Fruit fly (Drosophila melanogaster) whole organism, embryonic: Measurements from ENCODE around the gene Syx5.
A peak's percentile ranks its signal among the peaks of the same experiment; 100 is the strongest.

ENCODE experiments used
- Asciz ChIP-seq: fragments of 200-800 bp; sonication (Bioruptor generic); optimal IDR thresholded peaks from 2 replicates; lab custom pipeline; 2017; ENCODE audit warnings: missing biosample characterization, mild to moderate bottlenecking, missing genetic modification characterization, missing genetic modification reagents
- BtbVII ChIP-seq: fragments of 200-800 bp; sonication (Bioruptor generic); optimal IDR thresholded peaks from 3 replicates; lab custom pipeline; 2017; ENCODE audit warnings: missing biosample characterization, mild to moderate bottlenecking, missing genetic modification characterization
- CG10366 ChIP-seq: fragments of 200-800 bp; sonication (Bioruptor generic); IDR thresholded peaks from 2 replicates; pipeline ENCODE4 v1.3.6; 2022; ENCODE audit warnings: missing biosample characterization, missing genetic modification characterization
- CG11504 ChIP-seq: fragments of 200-800 bp; sonication (Bioruptor generic); optimal IDR thresholded peaks from 3 replicates; lab custom pipeline; 2019; ENCODE audit warnings: missing biosample characterization, mild to moderate bottlenecking, missing genetic modification characterization, moderate library complexity
- CG13296 ChIP-seq: fragments of 200-800 bp; sonication (Bioruptor generic); optimal IDR thresholded peaks from 3 replicates; lab custom pipeline; 2018; ENCODE audit warnings: missing biosample characterization, mild to moderate bottlenecking, missing genetic modification characterization
- CG13424 ChIP-seq: fragments of 200-800 bp; sonication (Bioruptor generic); optimal IDR thresholded peaks from 2 replicates; lab custom pipeline; 2019; ENCODE audit warnings: missing biosample characterization, mild to moderate bottlenecking, missing genetic modification characterization, moderate library complexity
- CG1529 ChIP-seq: fragments of 200-800 bp; sonication (Bioruptor generic); optimal IDR thresholded peaks from 3 replicates; lab custom pipeline; 2018; ENCODE audit warnings: missing biosample characterization, missing genetic modification characterization
- CG15601 ChIP-seq: fragments of 200-800 bp; sonication (Bioruptor generic); optimal IDR thresholded peaks from 3 replicates; lab custom pipeline; 2019; ENCODE audit warnings: missing biosample characterization, mild to moderate bottlenecking, missing genetic modification characterization, moderate library complexity
- CG15696 ChIP-seq: fragments of 200-800 bp; sonication (Bioruptor generic); optimal IDR thresholded peaks from 2 replicates; lab custom pipeline; 2019; ENCODE audit warnings: missing biosample characterization, mild to moderate bottlenecking, missing genetic modification characterization, moderate library complexity
- CG16815 ChIP-seq: fragments of 200-800 bp; sonication (Bioruptor generic); optimal IDR thresholded peaks from 3 replicates; lab custom pipeline; 2017; ENCODE audit warnings: missing biosample characterization, mild to moderate bottlenecking, missing genetic modification characterization
- CG17912 ChIP-seq: fragments of 200-800 bp; sonication (Bioruptor generic); optimal IDR thresholded peaks from 2 replicates; lab custom pipeline; 2018; ENCODE audit warnings: missing biosample characterization, mild to moderate bottlenecking, missing genetic modification characterization
- CG18262 ChIP-seq: fragments of 200-800 bp; optimal IDR thresholded peaks from 3 replicates; lab custom pipeline; 2019; ENCODE audit warnings: missing biosample characterization, mild to moderate bottlenecking, missing genetic modification characterization, moderate library complexity
- CG31441 ChIP-seq: fragments of 200-800 bp; sonication (Bioruptor generic); IDR thresholded peaks from 2 replicates; pipeline ENCODE4 v1.3.6; 2022; ENCODE audit warnings: missing biosample characterization, missing genetic modification characterization
- CG6175 ChIP-seq: fragments of 200-800 bp; sonication (Bioruptor generic); IDR thresholded peaks from 3 replicates; pipeline ENCODE4 v1.3.6; 2022; ENCODE audit warnings: missing biosample characterization, missing genetic modification characterization
- CG6254 ChIP-seq: fragments of 200-800 bp; sonication (Bioruptor generic); optimal IDR thresholded peaks from 3 replicates; lab custom pipeline; 2017; ENCODE audit warnings: mild to moderate bottlenecking, missing biosample characterization, missing genetic modification reagents, missing genetic modification characterization
- CG6813 ChIP-seq: fragments of 200-800 bp; sonication (Bioruptor generic); optimal IDR thresholded peaks from 2 replicates; lab custom pipeline; 2017; ENCODE audit warnings: missing biosample characterization, missing genetic modification characterization, mild to moderate bottlenecking, moderate library complexity, missing genetic modification reagents
- CG7745 ChIP-seq: fragments of 200-800 bp; sonication (Bioruptor generic); optimal IDR thresholded peaks from 2 replicates; lab custom pipeline; 2018; ENCODE audit warnings: missing biosample characterization, mild to moderate bottlenecking, missing genetic modification characterization, moderate library complexity
- CG7839 ChIP-seq: fragments of 200-800 bp; sonication (Bioruptor generic); optimal IDR thresholded peaks from 3 replicates; lab custom pipeline; 2018; ENCODE audit warnings: missing biosample characterization, mild to moderate bottlenecking, missing genetic modification characterization, moderate library complexity
- CG8281 ChIP-seq: fragments of 200-800 bp; sonication (Bioruptor generic); optimal IDR thresholded peaks from 2 replicates; lab custom pipeline; 2018; ENCODE audit warnings: missing biosample characterization, mild to moderate bottlenecking, missing genetic modification characterization, moderate library complexity
- CG8944 ChIP-seq: fragments of 200-800 bp; sonication (Bioruptor generic); optimal IDR thresholded peaks from 3 replicates; lab custom pipeline; 2016; ENCODE audit warnings: missing biosample characterization, missing genetic modification characterization
- CG9797 ChIP-seq: fragments of 200-800 bp; sonication (Bioruptor generic); optimal IDR thresholded peaks from 3 replicates; lab custom pipeline; 2018; ENCODE audit warnings: missing biosample characterization, mild to moderate bottlenecking, missing genetic modification characterization
- CTCF ChIP-seq: fragments of 200-800 bp; sonication (Bioruptor generic); optimal IDR thresholded peaks from 2 replicates; lab custom pipeline; 2017; ENCODE audit warnings: missing biosample characterization, mild to moderate bottlenecking, missing genetic modification characterization, moderate library complexity
- Dbx ChIP-seq: fragments of 200-800 bp; sonication (Bioruptor generic); IDR thresholded peaks from 3 replicates; pipeline ENCODE4 v1.3.6; 2022; ENCODE audit warnings: missing biosample characterization, missing genetic modification characterization
- Drgx ChIP-seq: fragments of 200-800 bp; sonication (Bioruptor generic); IDR thresholded peaks from 2 replicates; pipeline ENCODE4 v1.3.6; 2022; ENCODE audit warnings: missing biosample characterization, missing genetic modification characterization
- Fer3 ChIP-seq: fragments of 200-800 bp; sonication (Bioruptor generic); optimal IDR thresholded peaks from 2 replicates; lab custom pipeline; 2018; ENCODE audit warnings: missing biosample characterization, mild to moderate bottlenecking, missing genetic modification characterization, moderate library complexity
- HHEX ChIP-seq: fragments of 200-800 bp; sonication (Bioruptor generic); optimal IDR thresholded peaks from 3 replicates; lab custom pipeline; 2017; ENCODE audit warnings: missing biosample characterization, mild to moderate bottlenecking, missing genetic modification characterization, missing genetic modification reagents
- HLH54F ChIP-seq: fragments of 200-800 bp; sonication (Bioruptor generic); optimal IDR thresholded peaks from 3 replicates; lab custom pipeline; 2016; ENCODE audit warnings: missing biosample characterization, missing genetic modification characterization
- Med ChIP-seq: fragments of 200-800 bp; sonication (Bioruptor generic); peaks from one replicate; lab custom pipeline; 2016; ENCODE audit warnings: missing biosample characterization, missing genetic modification characterization, mild to moderate bottlenecking, inconsistent platforms, moderate library complexity
- Rfx ChIP-seq: fragments of 200-800 bp; sonication (Bioruptor generic); IDR thresholded peaks from 2 replicates; pipeline ENCODE4 v1.3.6; 2022; ENCODE audit warnings: missing biosample characterization, missing genetic modification characterization
- aop ChIP-seq: fragments of 200-800 bp; sonication (Bioruptor generic); IDR thresholded peaks from 2 replicates; pipeline ENCODE4 v1.3.6; 2022; ENCODE audit warnings: missing biosample characterization, missing genetic modification characterization
- ase ChIP-seq: fragments of 200-800 bp; sonication (Bioruptor generic); IDR thresholded peaks from 3 replicates; pipeline ENCODE4 v1.3.6; 2022; ENCODE audit warnings: missing biosample characterization, missing genetic modification characterization
- ci ChIP-seq: fragments of 200-800 bp; sonication (Bioruptor generic); IDR thresholded peaks from 3 replicates; pipeline ENCODE4 v1.3.6; 2022; ENCODE audit warnings: missing biosample characterization, missing genetic modification characterization
- croc ChIP-seq: fragments of 200-800 bp; sonication (Bioruptor generic); conservative IDR thresholded peaks from 3 replicates; pipeline ENCODE4 v1.3.6; 2022; ENCODE audit warnings: missing biosample characterization, missing genetic modification characterization
- cwo ChIP-seq: fragments of 200-800 bp; sonication (Bioruptor generic); optimal IDR thresholded peaks from 3 replicates; lab custom pipeline; 2017; ENCODE audit warnings: missing biosample characterization, missing genetic modification characterization, mild to moderate bottlenecking, moderate library complexity, missing genetic modification reagents
- da ChIP-seq: fragments of 200-800 bp; sonication (Bioruptor generic); optimal IDR thresholded peaks from 2 replicates; lab custom pipeline; 2016; ENCODE audit warnings: missing biosample characterization, missing genetic modification characterization
- dpn ChIP-seq, 2 experiments: fragments of 200-800 bp; sonication (Bioruptor generic); optimal IDR thresholded peaks; 3 replicates each; lab custom pipeline; 2016; ENCODE audit warnings: missing biosample characterization in 2 of 2, missing genetic modification characterization in 2 of 2
- emc ChIP-seq: fragments of 200-800 bp; sonication (Bioruptor generic); optimal IDR thresholded peaks from 2 replicates; lab custom pipeline; 2016; ENCODE audit warnings: missing biosample characterization, missing genetic modification characterization
- ems ChIP-seq: fragments of 200-800 bp; sonication (Bioruptor generic); optimal IDR thresholded peaks from 3 replicates; lab custom pipeline; 2016; ENCODE audit warnings: missing biosample characterization, missing genetic modification characterization
- gem ChIP-seq: fragments of 200-800 bp; sonication (Bioruptor generic); optimal IDR thresholded peaks from 2 replicates; lab custom pipeline; 2019; ENCODE audit warnings: missing biosample characterization, mild to moderate bottlenecking, missing genetic modification characterization, moderate library complexity
- grau ChIP-seq: fragments of 200-800 bp; optimal IDR thresholded peaks from 3 replicates; lab custom pipeline; 2019; ENCODE audit warnings: missing biosample characterization, mild to moderate bottlenecking, missing genetic modification characterization, moderate library complexity
- grn ChIP-seq: fragments of 200-800 bp; sonication (Bioruptor generic); optimal IDR thresholded peaks from 3 replicates; lab custom pipeline; 2017; ENCODE audit warnings: missing biosample characterization, missing genetic modification characterization
- gsb-n ChIP-seq: fragments of 200-800 bp; sonication (Bioruptor generic); optimal IDR thresholded peaks from 3 replicates; lab custom pipeline; 2018; ENCODE audit warnings: missing biosample characterization, mild to moderate bottlenecking, missing genetic modification characterization
- kay ChIP-seq: fragments of 200-800 bp; sonication (Bioruptor generic); optimal IDR thresholded peaks from 2 replicates; lab custom pipeline; 2016; ENCODE audit warnings: missing biosample characterization, missing genetic modification characterization
- lab ChIP-seq: fragments of 200-800 bp; sonication (Bioruptor generic); optimal IDR thresholded peaks from 3 replicates; lab custom pipeline; 2017; ENCODE audit warnings: missing biosample characterization, missing genetic modification characterization, mild to moderate bottlenecking, moderate library complexity, missing genetic modification reagents
- mirr ChIP-seq: fragments of 200-800 bp; sonication (Bioruptor generic); optimal IDR thresholded peaks from 3 replicates; lab custom pipeline; 2018; ENCODE audit warnings: missing biosample characterization, mild to moderate bottlenecking, missing genetic modification characterization
- nerfin-2 ChIP-seq: fragments of 200-800 bp; sonication (Bioruptor generic); IDR thresholded peaks from 2 replicates; pipeline ENCODE4 v1.3.6; 2022; ENCODE audit warnings: missing biosample characterization, missing genetic modification characterization; ENCODE audit not compliant: partially characterized antibody
- pho ChIP-seq: fragments of 200-800 bp; sonication (Bioruptor generic); optimal IDR thresholded peaks from 2 replicates; lab custom pipeline; 2016; ENCODE audit warnings: missing biosample characterization, missing genetic modification characterization
- sens ChIP-seq: fragments of 200-800 bp; sonication (Bioruptor generic); peaks from one replicate; lab custom pipeline; 2016; ENCODE audit warnings: missing biosample characterization, missing genetic modification characterization
- sima ChIP-seq: fragments of 200-800 bp; sonication (Bioruptor generic); optimal IDR thresholded peaks from 2 replicates; lab custom pipeline; 2016; ENCODE audit warnings: missing biosample characterization, missing genetic modification characterization
- trem ChIP-seq: fragments of 200-800 bp; optimal IDR thresholded peaks from 3 replicates; lab custom pipeline; 2019; ENCODE audit warnings: missing biosample characterization, mild to moderate bottlenecking, missing genetic modification characterization, moderate library complexity
- zen ChIP-seq: fragments of 200-800 bp; sonication (Bioruptor generic); optimal IDR thresholded peaks from 3 replicates; lab custom pipeline; 2018; ENCODE audit warnings: missing biosample characterization, mild to moderate bottlenecking, missing genetic modification characterization, moderate library complexity
- zfh2 ChIP-seq: fragments of 200-800 bp; sonication (Bioruptor generic); optimal IDR thresholded peaks from 2 replicates; lab custom pipeline; 2016; ENCODE audit warnings: missing biosample characterization, missing genetic modification characterization

Syx5 gene

DNA sequence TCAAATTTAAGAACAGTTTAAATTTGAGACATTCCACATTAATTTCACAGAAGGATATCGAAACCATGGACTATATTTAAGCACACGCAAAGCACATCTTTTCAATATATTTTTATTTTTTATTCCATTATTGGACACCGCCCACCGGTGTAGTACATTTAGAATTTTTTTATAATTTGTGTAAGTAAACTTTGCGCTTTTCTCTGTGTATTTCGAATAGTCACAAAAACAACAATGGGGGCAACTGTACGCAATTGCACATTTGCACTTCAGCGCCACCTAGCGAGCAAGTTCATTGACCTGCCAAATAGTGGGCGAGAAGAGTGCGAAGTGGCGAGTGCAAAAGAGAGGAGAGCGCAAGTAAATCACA lies 31.4 kb upstream of the Syx5 start (continued):
- TF ChIP-seq cwo (peak; percentile 68), CG13296 (peak; percentile 29), ci (GFP tag; lab: Robert Waterston, UW) (peak; percentile 60; the same call in 1 of the 3 replicates), CTCF (GFP tag; lab: Kevin White, UChicago) (peak; percentile 90), grn (no peak), gem (peak; percentile 72), ase (GFP tag; lab: Robert Waterston, UW) (no peak), pho (GFP tag; lab: Kevin White, UChicago) (peak; percentile 48), Fer3 (peak; percentile 52), Med (peak; percentile 84), zen (tag; lab: Kevin White, UChicago) (no peak), CG13424 (tag; lab: Kevin White, UChicago) (peak; percentile 28), da (GFP tag; lab: Kevin White, UChicago) (no peak), kay (GFP tag; lab: Kevin White, UChicago) (no peak), CG17912 (GFP tag; lab: Kevin White, UChicago) (no peak), CG31441 (GFP tag; lab: Robert Waterston, UW) (peak; percentile 61), grau (tag; lab: Kevin White, UChicago) (peak; percentile 64), CG7839 (tag; lab: Kevin White, UChicago) (peak; percentile 63), CG6175 (GFP tag; lab: Robert Waterston, UW) (no peak), CG1529 (GFP tag; lab: Kevin White, UChicago) (peak; percentile 34), nerfin-2 (GFP tag; lab: Robert Waterston, UW) (no peak), CG11504 (tag; lab: Kevin White, UChicago) (peak; percentile 64), HLH54F (GFP tag; lab: Kevin White, UChicago) (peak; percentile 30), Rfx (GFP tag; lab: Robert Waterston, UW) (peak; percentile 57; the same call in 1 of the 2 replicates), zfh2 (peak; percentile 30), sens (peak; percentile 77), lab (GFP tag; lab: Kevin White, UChicago) (peak; percentile 81), Drgx (GFP tag; lab: Robert Waterston, UW) (peak; percentile 89), CG7745 (tag; lab: Kevin White, UChicago) (no peak), BtbVII (peak; percentile 56), CG8281 (tag; lab: Kevin White, UChicago) (no peak), CG8944 (GFP tag; lab: Kevin White, UChicago) (no peak), HHEX (GFP tag; lab: Kevin White, UChicago) (peak; percentile 63), trem (tag; lab: Kevin White, UChicago) (no peak), CG6254 (GFP tag; lab: Kevin White, UChicago) (peak; percentile 24), croc (no peak), aop (GFP tag; lab: Robert Waterston, UW) (no peak), Asciz (GFP tag; lab: Kevin White, UChicago) (peak; percentile 40), CG16815 (GFP tag; lab: Kevin White, UChicago) (peak; percentile 24), sima (no peak), Dbx (GFP tag; lab: Robert Waterston, UW) (peak; percentile 44; the same call in 1 of the 3 replicates), CG18262 (tag; lab: Kevin White, UChicago) (peak; percentile 58), CG9797 (GFP tag; lab: Kevin White, UChicago) (no peak), CG10366 (GFP tag; lab: Robert Waterston, UW) (peak; percentile 35), CG15601 (peak; percentile 8), gsb-n (tag; lab: Kevin White, UChicago) (peak; percentile 2), mirr (GFP tag; lab: Kevin White, UChicago) (no peak), CG15696 (tag; lab: Kevin White, UChicago) (no peak), dpn (GFP tag; optimal IDR thresholded peaks at IDR 0.05; lab: Kevin White, UChicago) (peak; percentile 3 to 22), emc (no peak), CG6813 (GFP tag; lab: Kevin White, UChicago) (peak; percentile 60), ems (GFP tag; lab: Kevin White, UChicago) (peak; percentile 20)
